Fruit fly (Drosophila melanogaster) whole organism, prepupa: ENCODE data around the gene CG34258.

Experiments
- Blimp-1 ChIP-seq: fragments of 200-800 bp; sonication (Bioruptor generic); optimal IDR thresholded peaks from 3 replicates; lab custom pipeline; 2017; ENCODE audit warnings: missing biosample characterization, missing genetic modification characterization, mild to moderate bottlenecking, moderate library complexity, missing genetic modification reagents
- CG10631 ChIP-seq: fragments of 200-800 bp; sonication (Bioruptor generic); optimal IDR thresholded peaks from 2 replicates; lab custom pipeline; 2016; ENCODE audit warnings: missing biosample characterization, missing genetic modification characterization
- CG10669 ChIP-seq: fragments of 200-800 bp; sonication (Bioruptor generic); optimal IDR thresholded peaks from 3 replicates; lab custom pipeline; 2018; ENCODE audit warnings: missing biosample characterization, mild to moderate bottlenecking, missing genetic modification characterization, moderate library complexity
- CG11294 ChIP-seq: fragments of 200-800 bp; sonication (Bioruptor generic); IDR thresholded peaks from 2 replicates; pipeline ENCODE4 v1.3.6; 2022; ENCODE audit warnings: missing biosample characterization, missing genetic modification characterization
- CG11762 ChIP-seq: fragments of 200-800 bp; sonication (Bioruptor generic); optimal IDR thresholded peaks from 3 replicates; lab custom pipeline; 2016; ENCODE audit warnings: missing biosample characterization, missing genetic modification characterization; ENCODE audit not compliant: insufficient read depth
- CG11902 ChIP-seq: fragments of 200-800 bp; sonication (Bioruptor generic); optimal IDR thresholded peaks from 3 replicates; lab custom pipeline; 2016; ENCODE audit warnings: missing biosample characterization, missing genetic modification characterization
- CG15336 ChIP-seq: fragments of 200-800 bp; sonication (Bioruptor generic); IDR thresholded peaks from 2 replicates; pipeline ENCODE4 v1.3.6; 2022; ENCODE audit warnings: missing biosample characterization, missing genetic modification characterization
- CG16779 ChIP-seq: fragments of 200-800 bp; sonication (Bioruptor generic); optimal IDR thresholded peaks from 3 replicates; lab custom pipeline; 2017; ENCODE audit warnings: missing biosample characterization, mild to moderate bottlenecking, missing genetic modification characterization
- CG3032 ChIP-seq: fragments of 200-800 bp; optimal IDR thresholded peaks from 2 replicates; lab custom pipeline; 2019; ENCODE audit warnings: missing biosample characterization, mild to moderate bottlenecking, missing genetic modification characterization, moderate library complexity
- CG31627 ChIP-seq: fragments of 200-800 bp; sonication (Bioruptor generic); optimal IDR thresholded peaks from 3 replicates; lab custom pipeline; 2016; ENCODE audit warnings: missing biosample characterization, missing genetic modification characterization
- CG34406 ChIP-seq: fragments of 200-800 bp; sonication (Bioruptor generic); optimal IDR thresholded peaks from 3 replicates; lab custom pipeline; 2016; ENCODE audit warnings: missing biosample characterization, missing genetic modification characterization
- CG3919 ChIP-seq: fragments of 200-800 bp; sonication (Bioruptor generic); optimal IDR thresholded peaks from 3 replicates; lab custom pipeline; 2016; ENCODE audit warnings: missing biosample characterization, missing genetic modification characterization
- CG4318 ChIP-seq: fragments of 200-800 bp; sonication (Bioruptor generic); optimal IDR thresholded peaks from 3 replicates; lab custom pipeline; 2017; ENCODE audit warnings: missing biosample characterization, mild to moderate bottlenecking, missing genetic modification characterization
- CG6276 ChIP-seq: fragments of 200-800 bp; sonication (Bioruptor generic); optimal IDR thresholded peaks from 2 replicates; lab custom pipeline; 2017; ENCODE audit warnings: missing biosample characterization, mild to moderate bottlenecking, missing genetic modification characterization
- CG6792 ChIP-seq: fragments of 200-800 bp; sonication (Bioruptor generic); optimal IDR thresholded peaks from 3 replicates; lab custom pipeline; 2016; ENCODE audit warnings: missing biosample characterization, missing genetic modification characterization
- CG6808 ChIP-seq: fragments of 200-800 bp; sonication (Bioruptor generic); optimal IDR thresholded peaks from 3 replicates; lab custom pipeline; 2017; ENCODE audit warnings: missing biosample characterization, missing genetic modification characterization, mild to moderate bottlenecking, moderate library complexity, missing genetic modification reagents
- CG7368 ChIP-seq: fragments of 200-800 bp; sonication (Bioruptor generic); optimal IDR thresholded peaks from 3 replicates; lab custom pipeline; 2016; ENCODE audit warnings: missing biosample characterization, missing genetic modification characterization
- CG8632 ChIP-seq: fragments of 200-800 bp; sonication (Bioruptor generic); optimal IDR thresholded peaks from 3 replicates; lab custom pipeline; 2016; ENCODE audit warnings: missing biosample characterization, missing genetic modification characterization
- CG9139 ChIP-seq: fragments of 200-800 bp; sonication (Bioruptor generic); optimal IDR thresholded peaks from 3 replicates; lab custom pipeline; 2017; ENCODE audit warnings: missing biosample characterization, mild to moderate bottlenecking, missing genetic modification characterization
- Eip75B ChIP-seq: fragments of 200-800 bp; sonication (Bioruptor generic); optimal IDR thresholded peaks from 3 replicates; lab custom pipeline; 2016; ENCODE audit warnings: missing biosample characterization, missing genetic modification characterization
- Eip78C ChIP-seq: fragments of 200-800 bp; sonication (Bioruptor generic); peaks from one replicate; lab custom pipeline; 2016; ENCODE audit warnings: missing biosample characterization, missing genetic modification characterization
- Eip93F ChIP-seq: fragments of 200-800 bp; sonication (Bioruptor generic); optimal IDR thresholded peaks from 2 replicates; lab custom pipeline; 2016; ENCODE audit warnings: missing biosample characterization, mild to moderate bottlenecking, missing genetic modification characterization
- Ets96B ChIP-seq: fragments of 200-800 bp; optimal IDR thresholded peaks from 2 replicates; lab custom pipeline; 2019; ENCODE audit warnings: missing biosample characterization, mild to moderate bottlenecking, missing genetic modification characterization, moderate library complexity
- Hr38 ChIP-seq: sonication (Bioruptor generic); optimal IDR thresholded peaks from 2 replicates; lab custom pipeline; 2016; ENCODE audit warnings: missing biosample characterization, missing genetic modification characterization
- Hr39 ChIP-seq: fragments of 200-800 bp; sonication (Bioruptor generic); optimal IDR thresholded peaks from 2 replicates; lab custom pipeline; 2016; ENCODE audit warnings: missing biosample characterization, missing genetic modification characterization
- Hr4 ChIP-seq: fragments of 200-800 bp; sonication (Bioruptor generic); optimal IDR thresholded peaks from 3 replicates; lab custom pipeline; 2016; ENCODE audit warnings: missing biosample characterization, missing genetic modification characterization
- Lpt ChIP-seq: fragments of 200-800 bp; sonication (Bioruptor generic); optimal IDR thresholded peaks from 3 replicates; lab custom pipeline; 2016; ENCODE audit warnings: missing biosample characterization, missing genetic modification characterization
- Met ChIP-seq: fragments of 200-800 bp; sonication (Bioruptor generic); optimal IDR thresholded peaks from 3 replicates; lab custom pipeline; 2016; ENCODE audit warnings: missing biosample characterization, missing genetic modification characterization
- OdsH ChIP-seq: fragments of 200-800 bp; sonication (Bioruptor generic); optimal IDR thresholded peaks from 3 replicates; lab custom pipeline; 2016; ENCODE audit warnings: missing biosample characterization, missing genetic modification characterization
- Smox ChIP-seq: fragments of 200-800 bp; sonication (Bioruptor generic); optimal IDR thresholded peaks from 3 replicates; lab custom pipeline; 2016; ENCODE audit warnings: missing biosample characterization, missing genetic modification characterization
- Sox102F ChIP-seq: fragments of 200-800 bp; sonication (Bioruptor generic); optimal IDR thresholded peaks from 2 replicates; lab custom pipeline; 2016; ENCODE audit warnings: missing biosample characterization, mild to moderate bottlenecking, missing genetic modification characterization
- Sox14 ChIP-seq: fragments of 200-800 bp; sonication (Bioruptor generic); optimal IDR thresholded peaks from 3 replicates; lab custom pipeline; 2016; ENCODE audit warnings: missing biosample characterization, missing genetic modification characterization
- Sox15 ChIP-seq: fragments of 200-800 bp; sonication (Bioruptor generic); optimal IDR thresholded peaks from 3 replicates; lab custom pipeline; 2016; ENCODE audit warnings: missing biosample characterization, missing genetic modification characterization
- achi ChIP-seq: fragments of 200-800 bp; sonication (Bioruptor generic); optimal IDR thresholded peaks from 3 replicates; lab custom pipeline; 2016; ENCODE audit warnings: missing biosample characterization, missing genetic modification characterization
- cyc ChIP-seq: fragments of 200-800 bp; sonication (Bioruptor generic); optimal IDR thresholded peaks from 3 replicates; lab custom pipeline; 2016; ENCODE audit warnings: missing biosample characterization, missing genetic modification characterization
- dac ChIP-seq: fragments of 200-800 bp; sonication (Bioruptor generic); optimal IDR thresholded peaks from 2 replicates; lab custom pipeline; 2017; ENCODE audit warnings: missing biosample characterization, mild to moderate bottlenecking, missing genetic modification characterization
- dsx ChIP-seq: fragments of 200-800 bp; optimal IDR thresholded peaks from 3 replicates; lab custom pipeline; 2019; ENCODE audit warnings: missing biosample characterization, mild to moderate bottlenecking, missing genetic modification characterization, moderate library complexity; ENCODE audit not compliant: poor library complexity, severe bottlenecking
- eg ChIP-seq: fragments of 200-800 bp; sonication (Bioruptor generic); IDR thresholded peaks from 3 replicates; pipeline ENCODE4 v1.3.6; 2022; ENCODE audit warnings: missing biosample characterization, missing genetic modification characterization
- esn ChIP-seq: fragments of 200-800 bp; sonication (Bioruptor generic); optimal IDR thresholded peaks from 2 replicates; lab custom pipeline; 2016; ENCODE audit warnings: missing biosample characterization, mild to moderate bottlenecking, missing genetic modification characterization, moderate library complexity
- fd59A ChIP-seq: fragments of 200-800 bp; sonication (Bioruptor generic); optimal IDR thresholded peaks from 2 replicates; lab custom pipeline; 2017; ENCODE audit warnings: missing biosample characterization, mild to moderate bottlenecking, missing genetic modification characterization, missing genetic modification reagents
- fd85E ChIP-seq: fragments of 200-800 bp; sonication (Bioruptor generic); optimal IDR thresholded peaks from 3 replicates; lab custom pipeline; 2016; ENCODE audit warnings: missing biosample characterization, missing genetic modification characterization
- fkh ChIP-seq: fragments of 200-800 bp; sonication (Bioruptor generic); optimal IDR thresholded peaks from 3 replicates; lab custom pipeline; 2017; ENCODE audit warnings: missing biosample characterization, mild to moderate bottlenecking, missing genetic modification characterization, moderate library complexity
- lz ChIP-seq: fragments of 200-800 bp; sonication (Bioruptor generic); optimal IDR thresholded peaks from 3 replicates; lab custom pipeline; 2016; ENCODE audit warnings: missing biosample characterization, missing genetic modification characterization
- net ChIP-seq: fragments of 200-800 bp; sonication (Bioruptor generic); optimal IDR thresholded peaks from 3 replicates; lab custom pipeline; 2016; ENCODE audit warnings: missing biosample characterization, missing genetic modification characterization
- ss ChIP-seq, 2 experiments: fragments of 200-800 bp; sonication (Bioruptor generic); optimal IDR thresholded peaks; 2 replicates in 1 of 2; 3 replicates in 1 of 2; lab custom pipeline; 2017 to 2018; ENCODE audit warnings: mild to moderate bottlenecking in 2 of 2, missing biosample characterization in 2 of 2, missing genetic modification characterization in 2 of 2, moderate library complexity in 1 of 2
- topi ChIP-seq: fragments of 200-800 bp; sonication (Bioruptor generic); optimal IDR thresholded peaks from 3 replicates; lab custom pipeline; 2016; ENCODE audit warnings: missing biosample characterization, missing genetic modification characterization
- vri ChIP-seq: fragments of 200-800 bp; sonication (Bioruptor generic); optimal IDR thresholded peaks from 3 replicates; lab custom pipeline; 2016; ENCODE audit warnings: missing biosample characterization, mild to moderate bottlenecking, missing genetic modification characterization

Gene CG34258

dm6 chr3L:19929051-19929718 is 22.6 kb downstream of the CG34258 start (continued):
- no peak for TF ChIP-seq CG6276 (GFP tag; lab: Kevin White, UChicago)
- TF ChIP-seq Smox (GFP tag; lab: Kevin White, UChicago) = peak; percentile 48
- peak; percentile 34 for TF ChIP-seq lz (GFP tag; lab: Kevin White, UChicago)
- peak; percentile 33 for TF ChIP-seq Sox14
- no peak for TF ChIP-seq Sox102F (GFP tag; lab: Kevin White, UChicago)
- peak; percentile 17 for TF ChIP-seq CG7368
- no peak for TF ChIP-seq CG6792 (GFP tag; lab: Kevin White, UChicago)
- TF ChIP-seq OdsH (GFP tag; lab: Kevin White, UChicago) = peak; percentile 36
- no peak for TF ChIP-seq CG6808 (GFP tag; lab: Kevin White, UChicago)
- TF ChIP-seq CG8632 (GFP tag; lab: Kevin White, UChicago) = no peak
- no peak for TF ChIP-seq CG11762
- peak; percentile 9 for TF ChIP-seq Eip75B (GFP tag; lab: Kevin White, UChicago)
- peak; percentile 30 for TF ChIP-seq CG31627 (GFP tag; lab: Kevin White, UChicago)
- no peak for TF ChIP-seq CG11294 (GFP tag; lab: Robert Waterston, UW)

- TF ChIP-seq topi (GFP tag; lab: Kevin White, UChicago) = peak; percentile 46
- peak; percentile 47; the same call in 2 of the 3 replicates for TF ChIP-seq eg (GFP tag; lab: Robert Waterston, UW)
- peak; percentile 31 for TF ChIP-seq Eip93F (GFP tag; lab: Kevin White, UChicago)
- TF ChIP-seq vri (GFP tag; lab: Kevin White, UChicago) = peak; percentile 96
- peak; percentile 53 for TF ChIP-seq CG15336 (GFP tag; lab: Robert Waterston, UW)
- TF ChIP-seq Sox102F (GFP tag; lab: Kevin White, UChicago) = peak; percentile 11
- TF ChIP-seq CG3919 (GFP tag; lab: Kevin White, UChicago) = peak; percentile 59
- no peak for TF ChIP-seq Hr38 (GFP tag; lab: Kevin White, UChicago)
- peak; percentile 63 for TF ChIP-seq OdsH (GFP tag; lab: Kevin White, UChicago)
- TF ChIP-seq Eip75B (GFP tag; lab: Kevin White, UChicago) = peak; percentile 61
- TF ChIP-seq CG10669 = peak; percentile 7
- TF ChIP-seq CG6792 (GFP tag; lab: Kevin White, UChicago) = peak; percentile 52
- TF ChIP-seq Blimp-1 = no peak
- no peak for TF ChIP-seq dac
- peak; percentile 75 for TF ChIP-seq Smox (GFP tag; lab: Kevin White, UChicago)
- peak; percentile 69 for TF ChIP-seq Hr39 (GFP tag; lab: Kevin White, UChicago)
- no peak for TF ChIP-seq fd85E (GFP tag; lab: Kevin White, UChicago)
- TF ChIP-seq CG11294 (GFP tag; lab: Robert Waterston, UW) = no peak
- TF ChIP-seq CG31627 (GFP tag; lab: Kevin White, UChicago) = peak; percentile 77
- peak; percentile 67 for TF ChIP-seq achi (GFP tag; lab: Kevin White, UChicago)
- TF ChIP-seq Ets96B (tag; lab: Kevin White, UChicago) = no peak
- TF ChIP-seq fd59A = no peak
- no peak for TF ChIP-seq CG9139
- peak; percentile 22 for TF ChIP-seq net (GFP tag; lab: Kevin White, UChicago)
- TF ChIP-seq ss (GFP tag; optimal IDR thresholded peaks at IDR 0.05; lab: Kevin White, UChicago) = no peak
- peak; percentile 60 for TF ChIP-seq CG3032 (tag; lab: Kevin White, UChicago)
- TF ChIP-seq lz (GFP tag; lab: Kevin White, UChicago) = peak; percentile 67
- TF ChIP-seq fkh (GFP tag; lab: Kevin White, UChicago) = no peak
- TF ChIP-seq Sox15 (GFP tag; lab: Kevin White, UChicago) = peak; percentile 1
- peak; percentile 72 for TF ChIP-seq Eip78C
- TF ChIP-seq esn (GFP tag; lab: Kevin White, UChicago) = peak; percentile 64
- peak; percentile 56 for TF ChIP-seq CG10631 (GFP tag; lab: Kevin White, UChicago)
- TF ChIP-seq dsx (GFP tag; lab: Kevin White, UChicago) = no peak
- TF ChIP-seq Met (GFP tag; lab: Kevin White, UChicago) = peak; percentile 61
- TF ChIP-seq cyc (GFP tag; lab: Kevin White, UChicago) = peak; percentile 53
- TF ChIP-seq CG34406 = peak; percentile 7
- TF ChIP-seq CG7368 = no peak
- TF ChIP-seq CG11902 (GFP tag; lab: Kevin White, UChicago) = no peak
- TF ChIP-seq Lpt (GFP tag; lab: Kevin White, UChicago) = no peak
- no peak for TF ChIP-seq CG4318 (GFP tag; lab: Kevin White, UChicago)
- peak; percentile 76 for TF ChIP-seq Hr4 (GFP tag; lab: Kevin White, UChicago)
- no peak for TF ChIP-seq CG16779 (tag; lab: Kevin White, UChicago)
These were observed 23.2 kb downstream of the CG34258 start, which contains the start of the genes CG8004 and RhoGDI for dm6 chr3L:19928435-19929011. Gene CG8004 (minus strand): TSS chr3L:19928508. Gene RhoGDI (plus strand): TSS chr3L:19928743.
